Worm (Caenorhabditis elegans): ENCODE results near the gene nst-1.

Gene nst-1

ce11 chrII:8283158-8283717 is at the start of gene nst-1, which contains the start of gene cct-4:
TSS of gene nst-1 (minus strand) at chrII:8283208.
TSS of gene cct-4 (plus strand) at chrII:8283667.
- no peak for TF ChIP-seq tbx-9 (tag; optimal IDR thresholded peaks at IDR 0.05; ENCODE audit: borderline replicate concordance)
- TF ChIP-seq cebp-2 (GFP tag; IDR thresholded peaks at IDR 0.05), result no peak
- TF ChIP-seq mxl-1 (tag; optimal IDR thresholded peaks at IDR 0.05), result no peak
- TF ChIP-seq lsl-1 (GFP tag; optimal IDR thresholded peaks at IDR 0.05), result peak; percentile 3
- 0 out of 2 replicates have a peak, but pooled peaks have one; percentile 33 for TF ChIP-seq ceh-91 (GFP tag; IDR thresholded peaks at IDR 0.05)
- peak; percentile 11 for TF ChIP-seq F23B12.7 (tag; optimal IDR thresholded peaks at IDR 0.05; ENCODE audit: insufficient read depth)
- peak; percentile 33 for TF ChIP-seq efl-1 (GFP tag; optimal IDR thresholded peaks at IDR 0.05)
- TF ChIP-seq madf-6 (GFP tag; IDR thresholded peaks at IDR 0.05), result peak; percentile 60; the same call in 1 of the 2 replicates
- peak; percentile 61 for TF ChIP-seq dpl-1 (GFP tag; optimal IDR thresholded peaks at IDR 0.05)
- peak; percentile 75 for TF ChIP-seq F33H1.4 (GFP tag; IDR thresholded peaks at IDR 0.05)
- TF ChIP-seq hsf-1 (GFP tag; IDR thresholded peaks at IDR 0.05), result peak; percentile 83; the same call in 1 of the 2 replicates
- no peak for TF ChIP-seq cebp-1 (GFP tag; IDR thresholded peaks at IDR 0.05)
- TF ChIP-seq cebp-1 (tag; optimal IDR thresholded peaks at IDR 0.05), result peak; percentile 13

- TF ChIP-seq hmg-20 (GFP tag; IDR thresholded peaks at IDR 0.05) (no peak), T26A5.8 (tag; optimal IDR thresholded peaks at IDR 0.05) (no peak), ztf-6 (GFP tag; IDR thresholded peaks at IDR 0.05) (no peak), F39B2.1 (GFP tag; IDR thresholded peaks at IDR 0.05) (no peak), ceh-40 (GFP tag; IDR thresholded peaks at IDR 0.05) (no peak), hsf-1 (GFP tag; IDR thresholded peaks at IDR 0.05) (no peak), let-607 (tag; optimal IDR thresholded peaks at IDR 0.05) (no peak), xnd-1 (tag; optimal IDR thresholded peaks at IDR 0.05) (no peak), let-526 (GFP tag; IDR thresholded peaks at IDR 0.05) (no peak), lag-1 (GFP tag; IDR thresholded peaks at IDR 0.05) (no peak)
Observed at ce11 chrII:8329462-8329861, 46.5 kb upstream of the nst-1 start, which contains the start of gene C26D10.4. TSS of gene C26D10.4 (plus strand) at chrII:8329762.

ce11 chrII:8328820-8329339 is 45.9 kb upstream of the nst-1 start, which contains the start of gene hel-1:
TSS of gene hel-1 (minus strand) at chrII:8328870.
- TF ChIP-seq ceh-27 (GFP tag; optimal IDR thresholded peaks at IDR 0.05) (peak; percentile 79), snpc-4 (GFP tag; optimal IDR thresholded peaks at IDR 0.05) (no peak), snpc-4 (tag; optimal IDR thresholded peaks at IDR 0.05) (no peak), C06A6.2 (GFP tag; conservative IDR thresholded peaks at IDR 0.05) (no peak), Y67H2A.10 (GFP tag; conservative IDR thresholded peaks at IDR 0.05) (0 out of 2 replicates have a peak, but pooled peaks have one; percentile 16), sea-2 (GFP tag; IDR thresholded peaks at IDR 0.05) (no peak), aptf-3 (GFP tag; IDR thresholded peaks at IDR 0.05) (no peak), athp-1 (tag; optimal IDR thresholded peaks at IDR 0.05) (no peak), chd-7 (tag; optimal IDR thresholded peaks at IDR 0.05) (no peak), efl-1 (GFP tag; optimal IDR thresholded peaks at IDR 0.05) (peak; percentile 91), F39B2.1 (GFP tag; IDR thresholded peaks at IDR 0.05) (no peak), ztf-26 (tag; optimal IDR thresholded peaks at IDR 0.05) (no peak), sdz-38 (tag; optimal IDR thresholded peaks at IDR 0.05) (no peak), madf-6 (GFP tag; IDR thresholded peaks at IDR 0.05) (peak; percentile 90), snpc-1.1 (tag; optimal IDR thresholded peaks at IDR 0.05; ENCODE audit: insufficient read depth) (no peak), Y95B8A.8 (GFP tag; IDR thresholded peaks at IDR 0.05) (0 out of 2 replicates have a peak, but pooled peaks have one; percentile 46), Y79H2A.3 (GFP tag; conservative IDR thresholded peaks at IDR 0.05) (no peak), K12H6.12 (tag; optimal IDR thresholded peaks at IDR 0.05) (peak; percentile 65), lag-1 (GFP tag; IDR thresholded peaks at IDR 0.05) (no peak), nhr-90 (tag; optimal IDR thresholded peaks at IDR 0.05) (no peak), B0336.3 (GFP tag; IDR thresholded peaks at IDR 0.05) (no peak), repo-1 (tag; optimal IDR thresholded peaks at IDR 0.05) (no peak), ceh-79 (tag; optimal IDR thresholded peaks at IDR 0.05) (no peak), F57A8.1 (GFP tag; optimal IDR thresholded peaks at IDR 0.05) (no peak), egrh-3 (GFP tag; IDR thresholded peaks at IDR 0.05) (no peak), aptf-2 (GFP tag; conservative IDR thresholded peaks at IDR 0.05) (no peak), Y53F4B.3 (GFP tag; IDR thresholded peaks at IDR 0.05) (no peak)

Measured in whole organism, young adult.